Worm (Caenorhabditis elegans) whole organism, young adult: ENCODE results near the gene ugt-40.

Experiments
- B0035.1 ChIP-seq: sonication (generic microtip); optimal IDR thresholded peaks from 2 replicates; lab custom pipeline; 2016; ENCODE audit warnings: missing genetic modification characterization, mild to moderate bottlenecking, missing compliant biosample characterization, missing genotype, missing genetic modification reagents
- B0261.1 ChIP-seq: sonication (generic microtip); optimal IDR thresholded peaks from 2 replicates; lab custom pipeline; 2016; ENCODE audit warnings: mild to moderate bottlenecking, missing genetic modification characterization, moderate library complexity, missing compliant biosample characterization
- F37B4.10 ChIP-seq: fragments of 200-800 bp; sonication (Bioruptor generic); IDR thresholded peaks from 2 replicates; pipeline ENCODE4 v1.3.6; 2022; ENCODE audit warnings: missing genetic modification characterization, missing compliant biosample characterization
- F55B11.4 ChIP-seq: sonication (generic microtip); optimal IDR thresholded peaks from 2 replicates; lab custom pipeline; 2016; ENCODE audit warnings: missing compliant biosample characterization, missing genetic modification characterization, borderline replicate concordance; ENCODE audit not compliant: insufficient read depth
- F57A8.1 ChIP-seq: fragments of 200-800 bp; sonication (Bioruptor generic); optimal IDR thresholded peaks from 2 replicates; lab custom pipeline; 2018; ENCODE audit warnings: mild to moderate bottlenecking, missing genetic modification characterization, moderate library complexity, missing compliant biosample characterization
- Y53G8AR.9 ChIP-seq: fragments of 200-800 bp; sonication (Bioruptor generic); conservative IDR thresholded peaks from 2 replicates; pipeline ENCODE4 v1.3.6; 2022; ENCODE audit warnings: missing genetic modification reagents, missing genetic modification characterization, missing compliant biosample characterization
- aptf-2 ChIP-seq: fragments of 200-800 bp; sonication (Bioruptor generic); conservative IDR thresholded peaks from 2 replicates; pipeline ENCODE4 v1.3.6; 2022; ENCODE audit warnings: missing genetic modification reagents, missing genetic modification characterization, missing compliant biosample characterization
- bed-1 ChIP-seq: fragments of 200-800 bp; sonication (Bioruptor generic); IDR thresholded peaks from 2 replicates; pipeline ENCODE4 v1.3.6; 2022; ENCODE audit warnings: missing genetic modification reagents, missing genetic modification characterization, missing compliant biosample characterization
- bed-2 ChIP-seq: fragments of 200-800 bp; sonication (Bioruptor generic); IDR thresholded peaks from 2 replicates; pipeline ENCODE4 v1.3.6; 2022; ENCODE audit warnings: missing genetic modification reagents, missing genetic modification characterization, missing compliant biosample characterization
- cebp-2 ChIP-seq: fragments of 200-800 bp; sonication (Bioruptor generic); IDR thresholded peaks from 2 replicates; pipeline ENCODE4 v1.3.6; 2022; ENCODE audit warnings: missing genetic modification characterization, missing compliant biosample characterization
- ceh-40 ChIP-seq: fragments of 200-800 bp; sonication (Bioruptor generic); IDR thresholded peaks from 2 replicates; pipeline ENCODE4 v1.3.6; 2022; ENCODE audit warnings: missing genetic modification characterization, missing compliant biosample characterization
- ceh-91 ChIP-seq: fragments of 200-800 bp; sonication (Bioruptor generic); IDR thresholded peaks from 2 replicates; pipeline ENCODE4 v1.3.6; 2022; ENCODE audit warnings: missing genetic modification reagents, missing genetic modification characterization, missing compliant biosample characterization
- dpff-1 ChIP-seq: sonication (generic microtip); optimal IDR thresholded peaks from 2 replicates; lab custom pipeline; 2017; ENCODE audit warnings: mild to moderate bottlenecking, missing genetic modification characterization, missing compliant biosample characterization
- egrh-3 ChIP-seq: fragments of 200-800 bp; sonication (Bioruptor generic); IDR thresholded peaks from 2 replicates; pipeline ENCODE4 v1.3.6; 2022; ENCODE audit warnings: missing genetic modification reagents, missing genetic modification characterization, missing compliant biosample characterization
- him-1 ChIP-seq: sonication (generic microtip); optimal IDR thresholded peaks from 2 replicates; lab custom pipeline; 2016; ENCODE audit warnings: missing genotype, missing genetic modification reagents, missing genetic modification characterization, missing compliant biosample characterization
- hlh-12 ChIP-seq: sonication (generic microtip); optimal IDR thresholded peaks from 2 replicates; lab custom pipeline; 2016; ENCODE audit warnings: missing genetic modification characterization, missing compliant biosample characterization
- hmg-1.2 ChIP-seq: fragments of 200-800 bp; sonication (Bioruptor generic); IDR thresholded peaks from 2 replicates; pipeline ENCODE4 v1.3.6; 2022; ENCODE audit warnings: missing genetic modification reagents, missing genetic modification characterization, missing compliant biosample characterization
- hrde-1 ChIP-seq: sonication (generic microtip); optimal IDR thresholded peaks from 2 replicates; lab custom pipeline; 2016; ENCODE audit warnings: missing genetic modification characterization, mild to moderate bottlenecking, missing compliant biosample characterization, moderate library complexity, missing genotype, missing genetic modification reagents, borderline replicate concordance
- lin-35 ChIP-seq, 3 experiments: fragments of 150-350 bp in 2 of 3; sonication (generic microtip) in 1 of 3; optimal IDR thresholded peaks; 2 replicates each; lab custom pipeline; 2014 to 2018; ENCODE audit warnings: missing biosample characterization in 3 of 3, missing genetic modification characterization in 3 of 3, missing genetic modification reagents in 3 of 3
- lsy-27 ChIP-seq: sonication (generic microtip); optimal IDR thresholded peaks from 2 replicates; lab custom pipeline; 2017; ENCODE audit warnings: missing genetic modification characterization, mild to moderate bottlenecking, missing compliant biosample characterization, antibody characterized with exemption, missing genotype, borderline replicate concordance; ENCODE audit not compliant: insufficient read depth
- madf-10 ChIP-seq: sonication (generic microtip); optimal IDR thresholded peaks from 2 replicates; lab custom pipeline; 2016; ENCODE audit warnings: mild to moderate bottlenecking, missing genetic modification characterization, missing compliant biosample characterization
- madf-6 ChIP-seq: fragments of 200-800 bp; sonication (Bioruptor generic); IDR thresholded peaks from 2 replicates; pipeline ENCODE4 v1.3.6; 2022; ENCODE audit warnings: missing genetic modification reagents, missing genetic modification characterization, missing compliant biosample characterization
- mcd-1 ChIP-seq: fragments of 200-800 bp; sonication (Bioruptor generic); IDR thresholded peaks from 2 replicates; pipeline ENCODE4 v1.3.6; 2022; ENCODE audit warnings: missing genetic modification reagents, missing genetic modification characterization, missing compliant biosample characterization
- nfyb-1 ChIP-seq: fragments of 200-800 bp; sonication (Bioruptor generic); IDR thresholded peaks from 2 replicates; pipeline ENCODE4 v1.3.6; 2022; ENCODE audit warnings: missing genetic modification reagents, missing genetic modification characterization, missing compliant biosample characterization
- rcor-1 ChIP-seq: fragments of 200-800 bp; sonication (Bioruptor generic); IDR thresholded peaks from 2 replicates; pipeline ENCODE4 v1.3.6; 2022; ENCODE audit warnings: missing genetic modification reagents, missing genetic modification characterization, missing compliant biosample characterization
- rec-8 ChIP-seq, 2 experiments: sonication (generic microtip); optimal IDR thresholded peaks; 2 replicates each; lab custom pipeline; 2016; ENCODE audit warnings: mild to moderate bottlenecking in 2 of 2, missing genetic modification characterization in 2 of 2, missing genetic modification reagents in 2 of 2, missing genotype in 2 of 2, missing biosample characterization in 1 of 2, missing compliant biosample characterization in 1 of 2, moderate library complexity in 1 of 2
- sdz-38 ChIP-seq: sonication (generic microtip); optimal IDR thresholded peaks from 2 replicates; lab custom pipeline; 2016; ENCODE audit warnings: missing genotype, missing genetic modification characterization, missing compliant biosample characterization
- snpc-1.1 ChIP-seq: sonication (generic microtip); optimal IDR thresholded peaks from 2 replicates; lab custom pipeline; 2017; ENCODE audit warnings: missing genetic modification characterization, mild to moderate bottlenecking, missing compliant biosample characterization, antibody characterized with exemption, moderate library complexity, missing genotype, missing genetic modification reagents; ENCODE audit not compliant: insufficient read depth
- snpc-1.3 ChIP-seq: sonication (generic microtip); optimal IDR thresholded peaks from 2 replicates; lab custom pipeline; 2017; ENCODE audit warnings: missing genetic modification characterization, mild to moderate bottlenecking, missing compliant biosample characterization, antibody characterized with exemption, moderate library complexity, missing genotype, missing genetic modification reagents; ENCODE audit not compliant: insufficient read depth
- snpc-4 ChIP-seq, 5 experiments: fragments of 150-350 bp in 1 of 5; sonication (generic microtip) in 4 of 5; optimal IDR thresholded peaks; 2 replicates each; lab custom pipeline; 2014 to 2018; ENCODE audit warnings: missing genetic modification characterization in 5 of 5, missing biosample characterization in 3 of 5, antibody characterized with exemption in 2 of 5, mild to moderate bottlenecking in 2 of 5, missing compliant biosample characterization in 2 of 5, missing genotype in 2 of 5, moderate library complexity in 2 of 5, missing genetic modification reagents in 1 of 5
- tbx-9 ChIP-seq: sonication (generic microtip); optimal IDR thresholded peaks from 2 replicates; lab custom pipeline; 2016; ENCODE audit warnings: borderline replicate concordance, missing genetic modification characterization, inconsistent platforms, missing compliant biosample characterization
- xnd-1 ChIP-seq: sonication (generic microtip); optimal IDR thresholded peaks from 2 replicates; lab custom pipeline; 2016; ENCODE audit warnings: missing genotype, missing genetic modification reagents, missing genetic modification characterization, missing compliant biosample characterization
- ztf-25 ChIP-seq: fragments of 200-800 bp; sonication (Bioruptor generic); IDR thresholded peaks from 2 replicates; pipeline ENCODE4 v1.3.6; 2022; ENCODE audit warnings: missing genetic modification reagents, missing genetic modification characterization, missing compliant biosample characterization

The ugt-40 gene

DNA sequence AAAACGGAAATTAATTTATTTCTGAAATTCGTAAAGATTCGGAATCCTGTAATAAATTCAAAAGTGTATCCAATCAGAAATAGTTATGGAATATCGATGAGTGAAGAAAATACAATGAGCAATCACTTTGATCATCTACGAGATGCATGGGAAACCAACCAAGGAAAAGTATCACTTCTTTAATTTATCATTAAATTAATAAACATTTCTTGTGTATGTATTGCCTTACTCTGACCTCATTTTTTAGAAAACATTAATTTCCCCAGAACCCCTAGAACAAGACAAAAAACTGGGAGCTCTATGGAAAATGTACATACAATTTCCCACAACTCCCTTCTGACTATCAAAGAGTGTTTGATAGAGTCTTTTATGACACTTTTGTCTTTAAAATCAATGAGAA is 7.8 kb downstream of the ugt-40 start, which contains the start of gene F10D2.16:
Gene F10D2.16, plus strand, starts transcription at position 301 of the 400 bp plus-strand sequence.
- TF ChIP-seq mcd-1 (GFP tag; lab: Robert Waterston, UW) (no peak), cebp-2 (GFP tag; lab: Robert Waterston, UW) (no peak), snpc-1.3 (no peak), egrh-3 (no peak), nfyb-1 (GFP tag; lab: Robert Waterston, UW) (no peak), him-1 (tag; lab: Kevin White, UChicago) (no peak), hrde-1 (no peak), dpff-1 (no peak), Y53G8AR.9 (GFP tag; lab: Robert Waterston, UW) (no peak), hmg-1.2 (GFP tag; lab: Robert Waterston, UW) (no peak), B0261.1 (no peak), madf-6 (GFP tag; lab: Robert Waterston, UW) (no peak), ceh-40 (GFP tag; lab: Robert Waterston, UW) (no peak), F37B4.10 (no peak), hlh-12 (tag; lab: Kevin White, UChicago) (no peak), aptf-2 (GFP tag; lab: Robert Waterston, UW) (no peak), B0035.1 (tag; lab: Kevin White, UChicago) (no peak)

DNA sequence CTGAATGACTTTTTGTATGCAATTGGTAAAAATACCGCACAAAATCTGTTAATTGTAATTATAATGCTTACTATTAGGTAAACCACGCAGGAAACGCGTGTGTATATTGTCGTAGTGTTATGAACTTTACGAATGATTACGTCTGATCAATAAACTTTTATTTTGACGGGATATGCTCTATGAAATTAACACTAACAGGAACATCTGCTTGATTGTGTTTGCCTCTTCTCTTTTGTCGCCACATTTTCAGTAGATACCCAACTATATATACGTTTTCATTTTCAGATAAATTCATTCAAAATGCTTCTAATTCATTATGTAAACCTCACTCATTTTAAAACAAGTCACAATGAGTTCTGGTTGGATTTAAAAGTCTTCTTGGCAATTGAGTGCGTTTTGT is 9.5 kb downstream of the ugt-40 start, which contains the start of gene sre-10:
Gene sre-10, plus strand, starts transcription at position 301 of the 400 bp plus-strand sequence.
- TF ChIP-seq tbx-9 (tag; lab: Kevin White, UChicago) (no peak), snpc-1.1 (tag; lab: Kevin White, UChicago) (no peak), xnd-1 (tag; lab: Kevin White, UChicago) (no peak), bed-2 (GFP tag; lab: Robert Waterston, UW) (no peak), lin-35 (GFP tag; optimal IDR thresholded peaks at IDR 0.05; lab: Kevin White, UChicago) (no peak)
- TF ChIP-seq, all 124 proteins: peak for 0

DNA sequence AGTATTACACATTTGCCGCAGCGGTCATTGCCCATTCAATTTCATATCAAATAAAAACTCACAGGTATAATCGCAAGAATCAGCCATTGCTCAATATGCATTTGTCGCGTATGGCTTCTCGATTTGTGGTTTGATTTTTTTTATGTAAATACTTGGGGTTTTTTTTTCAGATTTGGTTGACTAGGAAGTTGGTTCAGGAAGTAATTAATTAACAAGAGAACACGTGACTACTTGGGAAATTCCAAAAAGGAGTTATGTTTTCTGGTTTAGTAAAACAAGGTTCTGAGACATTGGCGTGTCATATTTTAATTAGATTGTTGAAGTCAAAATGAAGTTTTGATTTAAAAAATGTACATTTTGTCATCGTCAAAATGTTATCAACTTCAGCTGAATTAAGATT is 10.8 kb downstream of the ugt-40 start, which contains the start of gene srx-36:
Gene srx-36, minus strand, starts transcription at position 101 of the 400 bp plus-strand sequence.
- no peak for TF ChIP-seq B0261.1
- TF ChIP-seq ztf-25 (GFP tag; lab: Robert Waterston, UW) = no peak
- TF ChIP-seq sdz-38 (tag; lab: Kevin White, UChicago) = no peak
- TF ChIP-seq rec-8 (tag; optimal IDR thresholded peaks at IDR 0.05; lab: Kevin White, UChicago) = no peak
- TF ChIP-seq F57A8.1 (GFP tag; lab: Kevin White, UChicago) = no peak
- no peak for TF ChIP-seq hrde-1
- TF ChIP-seq snpc-4 (GFP tag; optimal IDR thresholded peaks at IDR 0.05; lab: Kevin White, UChicago) = no peak
- no peak for TF ChIP-seq snpc-4 (tag; optimal IDR thresholded peaks at IDR 0.05; lab: Kevin White, UChicago)
- no peak for TF ChIP-seq bed-1
- TF ChIP-seq lsy-27 (tag; lab: Kevin White, UChicago) = no peak
- no peak for TF ChIP-seq madf-10
- no peak for TF ChIP-seq lin-35 (GFP tag; optimal IDR thresholded peaks at IDR 0.05; lab: Kevin White, UChicago)
- no peak for TF ChIP-seq rcor-1 (GFP tag; lab: Robert Waterston, UW)
- TF ChIP-seq F55B11.4 (tag; lab: Kevin White, UChicago) = no peak
- TF ChIP-seq ceh-91 (GFP tag; lab: Robert Waterston, UW) = no peak
- no peak for TF ChIP-seq bed-2 (GFP tag; lab: Robert Waterston, UW)
